Worm (Caenorhabditis elegans) whole organism, L2 larva: ENCODE results near the gene C56C10.4.

Source experiments
- C34F6.9 ChIP-seq: fragments of 150-350 bp; optimal IDR thresholded peaks from 2 replicates; lab custom pipeline; 2014; ENCODE audit warnings: missing biosample characterization, missing genetic modification characterization
- F13H6.1 ChIP-seq: sonication (generic microtip); optimal IDR thresholded peaks from 2 replicates; lab custom pipeline; 2016; ENCODE audit warnings: missing genetic modification characterization, missing compliant biosample characterization
- R02D3.7 ChIP-seq: fragments of 150-350 bp; optimal IDR thresholded peaks from 2 replicates; lab custom pipeline; 2014; ENCODE audit warnings: missing biosample characterization, missing genetic modification characterization
- Y55F3AM.14 ChIP-seq: fragments of 200-800 bp; sonication (Bioruptor generic); optimal IDR thresholded peaks from 2 replicates; lab custom pipeline; 2018; ENCODE audit warnings: mild to moderate bottlenecking, missing genetic modification characterization, missing compliant biosample characterization
- ZK546.5 ChIP-seq: sonication (generic microtip); optimal IDR thresholded peaks from 2 replicates; lab custom pipeline; 2017; ENCODE audit warnings: missing biosample characterization, missing genetic modification characterization
- alr-1 ChIP-seq: fragments of 150-350 bp; optimal IDR thresholded peaks from 2 replicates; lab custom pipeline; 2014; ENCODE audit warnings: missing biosample characterization, missing genetic modification characterization
- aly-2 ChIP-seq: fragments of 150-350 bp; optimal IDR thresholded peaks from 2 replicates; lab custom pipeline; 2014; ENCODE audit warnings: missing biosample characterization, missing genetic modification characterization
- ama-1 ChIP-seq: fragments of 150-350 bp; optimal IDR thresholded peaks from 2 replicates; lab custom pipeline; 2018; ENCODE audit warnings: inconsistent platforms
- blmp-1 ChIP-seq: sonication (generic microtip); optimal IDR thresholded peaks from 2 replicates; lab custom pipeline; 2017; ENCODE audit warnings: missing genetic modification characterization, mild to moderate bottlenecking, missing compliant biosample characterization, antibody characterized with exemption, moderate library complexity; ENCODE audit not compliant: insufficient read depth
- ceh-16 ChIP-seq: fragments of 150-350 bp; optimal IDR thresholded peaks from 2 replicates; lab custom pipeline; 2014; ENCODE audit warnings: missing biosample characterization, missing genetic modification characterization
- ceh-82 ChIP-seq: fragments of 150-350 bp; optimal IDR thresholded peaks from 2 replicates; lab custom pipeline; 2014; ENCODE audit warnings: missing biosample characterization, missing genetic modification characterization
- crh-2 ChIP-seq: sonication (generic microtip); optimal IDR thresholded peaks from 2 replicates; lab custom pipeline; 2017; ENCODE audit warnings: missing biosample characterization, missing genetic modification characterization
- dmd-4 ChIP-seq: sonication (generic microtip); optimal IDR thresholded peaks from 2 replicates; lab custom pipeline; 2017; ENCODE audit warnings: missing biosample characterization, missing genetic modification characterization
- egl-27 ChIP-seq: sonication (generic microtip); optimal IDR thresholded peaks from 3 replicates; lab custom pipeline; 2017; ENCODE audit warnings: missing biosample characterization, missing genetic modification reagents, missing genetic modification characterization
- elt-1 ChIP-seq: fragments of 150-350 bp; optimal IDR thresholded peaks from 2 replicates; lab custom pipeline; 2014; ENCODE audit warnings: missing biosample characterization, missing genetic modification characterization
- elt-3 ChIP-seq: sonication (generic microtip); optimal IDR thresholded peaks from 2 replicates; lab custom pipeline; 2017; ENCODE audit warnings: missing biosample characterization, missing genetic modification characterization
- fos-1 ChIP-seq: fragments of 150-350 bp; optimal IDR thresholded peaks from 2 replicates; lab custom pipeline; 2014; ENCODE audit warnings: missing biosample characterization, missing genetic modification characterization
- gmeb-1 ChIP-seq: fragments of 150-350 bp; optimal IDR thresholded peaks from 2 replicates; lab custom pipeline; 2014; ENCODE audit warnings: missing biosample characterization, missing genetic modification characterization
- lin-11 ChIP-seq: fragments of 150-350 bp; sonication (generic microtip); optimal IDR thresholded peaks from 2 replicates; lab custom pipeline; 2014; ENCODE audit warnings: missing biosample characterization, missing genetic modification characterization, inconsistent platforms, mixed read lengths
- lin-13 ChIP-seq: fragments of 150-350 bp; optimal IDR thresholded peaks from 2 replicates; lab custom pipeline; 2014; ENCODE audit warnings: missing biosample characterization, missing genetic modification reagents, missing genetic modification characterization
- lin-39 ChIP-seq: fragments of 150-350 bp; optimal IDR thresholded peaks from 2 replicates; lab custom pipeline; 2014; ENCODE audit warnings: missing biosample characterization, missing genetic modification reagents, missing genetic modification characterization
- lsy-2 ChIP-seq, 2 experiments: fragments of 150-350 bp in 1 of 2; sonication (generic microtip) in 1 of 2; optimal IDR thresholded peaks; 2 replicates each; lab custom pipeline; 2014 to 2017; ENCODE audit warnings: missing biosample characterization in 2 of 2, missing genetic modification characterization in 2 of 2
- mab-5 ChIP-seq: fragments of 150-350 bp; optimal IDR thresholded peaks from 2 replicates; lab custom pipeline; 2014; ENCODE audit warnings: missing biosample characterization, missing genetic modification characterization
- mbf-1 ChIP-seq: sonication (generic microtip); optimal IDR thresholded peaks from 2 replicates; lab custom pipeline; 2017; ENCODE audit warnings: missing biosample characterization, missing genetic modification characterization
- mdl-1 ChIP-seq, 2 experiments: fragments of 150-350 bp in 1 of 2; sonication (generic microtip) in 1 of 2; optimal IDR thresholded peaks; 2 replicates each; lab custom pipeline; 2017; ENCODE audit warnings: missing biosample characterization in 2 of 2, missing genetic modification characterization in 2 of 2
- nhr-10 ChIP-seq: sonication (generic microtip); optimal IDR thresholded peaks from 2 replicates; lab custom pipeline; 2017; ENCODE audit warnings: missing biosample characterization, missing genetic modification characterization
- nhr-11 ChIP-seq: fragments of 150-350 bp; optimal IDR thresholded peaks from 2 replicates; lab custom pipeline; 2014; ENCODE audit warnings: missing biosample characterization, missing genetic modification characterization
- nhr-12 ChIP-seq: fragments of 150-350 bp; optimal IDR thresholded peaks from 2 replicates; lab custom pipeline; 2014; ENCODE audit warnings: missing biosample characterization, missing genetic modification characterization
- nhr-129 ChIP-seq: fragments of 150-350 bp; optimal IDR thresholded peaks from 2 replicates; lab custom pipeline; 2014; ENCODE audit warnings: missing biosample characterization, missing genetic modification characterization
- nhr-21 ChIP-seq: fragments of 150-350 bp; optimal IDR thresholded peaks from 2 replicates; lab custom pipeline; 2014; ENCODE audit warnings: missing biosample characterization, missing genetic modification characterization
- nhr-23 ChIP-seq: fragments of 150-350 bp; optimal IDR thresholded peaks from 2 replicates; lab custom pipeline; 2014; ENCODE audit warnings: missing biosample characterization, missing genetic modification reagents, missing genetic modification characterization
- nhr-237 ChIP-seq: fragments of 150-350 bp; optimal IDR thresholded peaks from 2 replicates; lab custom pipeline; 2014; ENCODE audit warnings: missing biosample characterization, missing genetic modification characterization
- nhr-25 ChIP-seq: fragments of 150-350 bp; sonication (generic microtip); optimal IDR thresholded peaks from 3 replicates; lab custom pipeline; 2014; ENCODE audit warnings: missing biosample characterization, missing genetic modification characterization
- nhr-6 ChIP-seq: fragments of 150-350 bp; optimal IDR thresholded peaks from 2 replicates; lab custom pipeline; 2014; ENCODE audit warnings: missing biosample characterization, missing genetic modification characterization
- nhr-77 ChIP-seq: fragments of 150-350 bp; optimal IDR thresholded peaks from 2 replicates; lab custom pipeline; 2014; ENCODE audit warnings: missing biosample characterization, missing genetic modification characterization
- peb-1 ChIP-seq: fragments of 150-350 bp; optimal IDR thresholded peaks from 2 replicates; lab custom pipeline; 2014; ENCODE audit warnings: missing biosample characterization, missing genetic modification characterization
- sem-4 ChIP-seq: fragments of 150-350 bp; optimal IDR thresholded peaks from 2 replicates; lab custom pipeline; 2014; ENCODE audit warnings: missing biosample characterization, missing genetic modification reagents, missing genetic modification characterization
- skn-1 ChIP-seq: sonication (generic microtip); optimal IDR thresholded peaks from 2 replicates; lab custom pipeline; 2017; ENCODE audit warnings: missing biosample characterization, missing genetic modification characterization
- sma-3 ChIP-seq: sonication (generic microtip); optimal IDR thresholded peaks from 2 replicates; lab custom pipeline; 2016; ENCODE audit warnings: missing genetic modification reagents, missing genetic modification characterization, missing compliant biosample characterization
- sma-9 ChIP-seq, 2 experiments: fragments of 150-350 bp in 1 of 2; sonication (generic microtip) in 1 of 2; optimal IDR thresholded peaks; 2 replicates each; lab custom pipeline; 2014 to 2016; ENCODE audit warnings: missing genetic modification characterization in 2 of 2, mild to moderate bottlenecking in 1 of 2, missing biosample characterization in 1 of 2, missing compliant biosample characterization in 1 of 2, missing genetic modification reagents in 1 of 2, moderate library complexity in 1 of 2
- snpc-4 ChIP-seq: fragments of 150-350 bp; optimal IDR thresholded peaks from 2 replicates; lab custom pipeline; 2014; ENCODE audit warnings: missing biosample characterization, missing genetic modification characterization
- unc-39 ChIP-seq: fragments of 150-350 bp; optimal IDR thresholded peaks from 2 replicates; lab custom pipeline; 2014; ENCODE audit warnings: missing biosample characterization, missing genetic modification characterization
- unc-55 ChIP-seq: fragments of 150-350 bp; sonication (generic microtip); optimal IDR thresholded peaks from 3 replicates; lab custom pipeline; 2014; ENCODE audit warnings: missing biosample characterization, missing genetic modification reagents, missing genetic modification characterization
- unc-62 ChIP-seq: fragments of 150-350 bp; optimal IDR thresholded peaks from 2 replicates; lab custom pipeline; 2014; ENCODE audit warnings: missing biosample characterization, missing genetic modification reagents, missing genetic modification characterization
- zag-1 ChIP-seq: fragments of 150-350 bp; optimal IDR thresholded peaks from 2 replicates; lab custom pipeline; 2014; ENCODE audit warnings: missing biosample characterization, missing genetic modification characterization
- ztf-1 ChIP-seq: fragments of 200-800 bp; sonication (Bioruptor generic); conservative IDR thresholded peaks from 2 replicates; pipeline ENCODE4 v1.3.6; 2022; ENCODE audit warnings: missing genetic modification characterization, missing compliant biosample characterization
- ztf-11 ChIP-seq: sonication (generic microtip); optimal IDR thresholded peaks from 2 replicates; lab custom pipeline; 2017; ENCODE audit warnings: missing biosample characterization, missing genetic modification characterization
- ztf-4 ChIP-seq: fragments of 150-350 bp; optimal IDR thresholded peaks from 2 replicates; lab custom pipeline; 2014; ENCODE audit warnings: missing biosample characterization, missing genetic modification characterization

The C56C10.4 gene

ce11 chrII:6587264-6587870 is 4.5 kb downstream of the C56C10.4 start, which contains the start of gene C56C10.7 (continued):
- TF ChIP-seq crh-2 (tag; lab: Kevin White, UChicago) (peak; percentile 51), alr-1 (tag; lab: Kevin White, UChicago) (no peak), sma-3 (GFP tag; lab: Kevin White, UChicago) (peak; percentile 33)

DNA sequence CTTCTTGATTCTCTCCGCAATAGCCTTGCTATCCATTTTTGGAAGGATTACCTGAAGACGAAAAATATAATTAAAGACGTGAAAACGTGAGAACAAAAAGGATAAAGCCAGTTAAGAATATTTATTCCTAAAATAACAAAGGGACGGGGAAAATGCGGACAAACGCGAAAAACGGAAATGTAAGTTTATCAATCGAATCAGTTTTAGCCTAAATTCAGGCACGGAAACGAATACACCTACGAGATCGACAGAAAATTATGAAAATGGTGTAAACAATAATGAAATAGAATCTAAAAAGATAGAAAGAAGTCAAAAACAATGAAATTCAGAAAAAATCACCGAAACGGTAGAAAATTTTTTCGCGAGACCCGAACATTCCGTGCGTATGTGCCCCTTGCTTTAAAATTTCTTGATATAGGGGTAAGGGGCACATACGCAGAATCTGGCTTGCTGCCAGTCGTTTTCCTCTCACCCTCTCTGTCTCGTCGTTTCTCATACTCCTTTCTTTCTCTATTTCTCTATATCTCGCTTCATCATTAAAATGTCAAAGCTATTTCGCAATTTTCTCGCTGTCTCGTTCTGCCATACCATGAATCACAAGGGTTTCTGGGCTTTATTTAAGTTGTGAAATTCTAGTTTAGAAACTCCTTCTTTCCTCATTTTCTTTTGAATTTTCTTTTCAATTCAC is 5.9 kb downstream of the C56C10.4 start, which contains the start of gene icd-1:
Gene icd-1 (minus strand): TSS at position 51 of the 688 bp plus-strand sequence.
- peak; percentile 50 for TF ChIP-seq nhr-12
- TF ChIP-seq elt-3: no peak
- TF ChIP-seq fos-1: peak; percentile 97
- peak; percentile 98 for TF ChIP-seq nhr-6 (tag; lab: Kevin White, UChicago)
- no peak for TF ChIP-seq elt-1 (tag; lab: Kevin White, UChicago)
- TF ChIP-seq peb-1: no peak
- no peak for TF ChIP-seq nhr-77
- peak; percentile 97 for TF ChIP-seq C34F6.9 (tag; lab: Kevin White, UChicago)
- peak; percentile 93 for TF ChIP-seq lin-13
- peak; percentile 38 for TF ChIP-seq R02D3.7 (tag; lab: Kevin White, UChicago)
- TF ChIP-seq alr-1 (tag; lab: Kevin White, UChicago): no peak
- peak; percentile 67 for TF ChIP-seq skn-1 (tag; lab: Kevin White, UChicago)
- TF ChIP-seq unc-62 (GFP tag; lab: Kevin White, UChicago): peak; percentile 93
- peak; percentile 74 for TF ChIP-seq snpc-4 (tag; lab: Kevin White, UChicago)
- TF ChIP-seq mdl-1 (tag; optimal IDR thresholded peaks at IDR 0.05; lab: Kevin White, UChicago): peak; percentile 76 to 82
- peak; percentile 88 to 96 for TF ChIP-seq lsy-2 (tag; optimal IDR thresholded peaks at IDR 0.05; lab: Kevin White, UChicago)
- peak; percentile 78 for TF ChIP-seq Y55F3AM.14
- no peak for TF ChIP-seq ztf-1 (GFP tag; lab: Robert Waterston, UW)
- TF ChIP-seq crh-2 (tag; lab: Kevin White, UChicago): peak; percentile 97
- peak; percentile 97 for TF ChIP-seq sma-3 (GFP tag; lab: Kevin White, UChicago)
- TF ChIP-seq F13H6.1 (tag; lab: Kevin White, UChicago): peak; percentile 97
- peak; percentile 48 for TF ChIP-seq nhr-237 (tag; lab: Kevin White, UChicago)
- peak; percentile 87 for TF ChIP-seq gmeb-1 (tag; lab: Kevin White, UChicago)
- no peak for TF ChIP-seq mbf-1 (tag; lab: Kevin White, UChicago)
- peak; percentile 96 for TF ChIP-seq nhr-21 (tag; lab: Kevin White, UChicago)
- no peak for TF ChIP-seq aly-2 (tag; lab: Kevin White, UChicago)
- peak; percentile 93 for TF ChIP-seq mab-5 (tag; lab: Kevin White, UChicago)
- TF ChIP-seq sem-4 (tag; lab: Kevin White, UChicago): peak; percentile 98
- peak; percentile 96 for TF ChIP-seq sma-9 (GFP tag; optimal IDR thresholded peaks at IDR 0.05; lab: Kevin White, UChicago)
- no peak for TF ChIP-seq sma-9 (tag; optimal IDR thresholded peaks at IDR 0.05; lab: Kevin White, UChicago)
- TF ChIP-seq ztf-4 (tag; lab: Kevin White, UChicago): peak; percentile 94
- peak; percentile 68 for TF ChIP-seq lin-39 (tag; lab: Kevin White, UChicago)
- peak; percentile 58 for TF ChIP-seq ztf-11 (tag; lab: Kevin White, UChicago)
- peak; percentile 81 for TF ChIP-seq blmp-1 (tag; lab: Kevin White, UChicago)
- TF ChIP-seq nhr-10: peak; percentile 73
- peak; percentile 74 for TF ChIP-seq lin-11 (tag; lab: Kevin White, UChicago)
- no peak for TF ChIP-seq dmd-4
- peak; percentile 62 for TF ChIP-seq ceh-82 (tag; lab: Kevin White, UChicago)
- TF ChIP-seq ZK546.5 (tag; lab: Kevin White, UChicago): peak; percentile 76
- TF ChIP-seq unc-39: no peak
- TF ChIP-seq unc-55 (GFP tag; lab: Kevin White, UChicago): peak; percentile 98
- TF ChIP-seq nhr-23 (tag; lab: Kevin White, UChicago): no peak
- TF ChIP-seq ama-1: peak; percentile 24
- peak; percentile 98 for TF ChIP-seq nhr-25 (tag; lab: Kevin White, UChicago)
- peak; percentile 94 for TF ChIP-seq egl-27 (tag; lab: Kevin White, UChicago)
- peak; percentile 83 for TF ChIP-seq ceh-16 (tag; lab: Kevin White, UChicago)
- TF ChIP-seq zag-1 (tag; lab: Kevin White, UChicago): peak; percentile 91
- TF ChIP-seq nhr-129 (tag; lab: Kevin White, UChicago): peak; percentile 96
- peak; percentile 57 for TF ChIP-seq nhr-11 (tag; lab: Kevin White, UChicago)
